Worm (Caenorhabditis elegans): Measurements from ENCODE around the gene clec-210.

Gene clec-210

ce11 chrV:3118167-3118566 is at the start of gene clec-210:
TSS of gene clec-210 (plus strand) at chrV:3118377.
- no peak for TF ChIP-seq flt-1 (GFP tag; IDR thresholded peaks at IDR 0.05)
- TF ChIP-seq scrt-1 (GFP tag; IDR thresholded peaks at IDR 0.05) = no peak
- no peak for TF ChIP-seq hmg-4 (GFP tag; optimal IDR thresholded peaks at IDR 0.05)
- TF ChIP-seq sea-1 (GFP tag; conservative IDR thresholded peaks at IDR 0.05) = no peak
- TF ChIP-seq hnd-1 (tag; optimal IDR thresholded peaks at IDR 0.05) = no peak
- TF ChIP-seq tbx-37 (GFP tag; conservative IDR thresholded peaks at IDR 0.05) = no peak
- no peak for TF ChIP-seq ceh-36 (tag; optimal IDR thresholded peaks at IDR 0.05)
- no peak for TF ChIP-seq ets-7 (tag; optimal IDR thresholded peaks at IDR 0.05)
- no peak for TF ChIP-seq ama-1 (optimal IDR thresholded peaks at IDR 0.05)

- no peak for TF ChIP-seq ceh-13 (GFP tag; optimal IDR thresholded peaks at IDR 0.05)
These were observed 49.1 kb upstream of the clec-210 start, which contains the start of gene str-40 for ce11 chrV:3069101-3069500. TSS of gene str-40 (minus strand) at chrV:3069201.

ce11 chrV:3071548-3071947 is 46.6 kb upstream of the clec-210 start, which contains the start of gene C50H11.13:
TSS of gene C50H11.13 (minus strand) at chrV:3071648.
- no peak for TF ChIP-seq scrt-1 (GFP tag; IDR thresholded peaks at IDR 0.05)
- no peak for TF ChIP-seq F13C5.2 (tag; optimal IDR thresholded peaks at IDR 0.05)
- TF ChIP-seq pes-1 (GFP tag; IDR thresholded peaks at IDR 0.05) = no peak
- TF ChIP-seq hnd-1 (tag; optimal IDR thresholded peaks at IDR 0.05) = no peak
- no peak for TF ChIP-seq ets-7 (tag; optimal IDR thresholded peaks at IDR 0.05)

ce11 chrV:3080792-3081191 is 37.4 kb upstream of the clec-210 start, which contains the start of gene srt-5:
TSS of gene srt-5 (minus strand) at chrV:3080892.
- TF ChIP-seq ets-7 (tag; optimal IDR thresholded peaks at IDR 0.05) = no peak
- no peak for TF ChIP-seq aly-1 (tag; optimal IDR thresholded peaks at IDR 0.05)
- no peak for TF ChIP-seq hmbx-1 (tag; optimal IDR thresholded peaks at IDR 0.05)
- no peak for TF ChIP-seq F13C5.2 (tag; optimal IDR thresholded peaks at IDR 0.05)
- no peak for TF ChIP-seq tbx-11 (GFP tag; IDR thresholded peaks at IDR 0.05)
- TF ChIP-seq ceh-13 (GFP tag; optimal IDR thresholded peaks at IDR 0.05) = no peak
- TF ChIP-seq flt-1 (GFP tag; IDR thresholded peaks at IDR 0.05) = no peak
- no peak for TF ChIP-seq sea-1 (GFP tag; conservative IDR thresholded peaks at IDR 0.05)
- TF ChIP-seq ama-1 (optimal IDR thresholded peaks at IDR 0.05) = no peak
- no peak for TF ChIP-seq hnd-1 (tag; optimal IDR thresholded peaks at IDR 0.05)
- no peak for TF ChIP-seq B0310.2 (tag; optimal IDR thresholded peaks at IDR 0.05)
- TF ChIP-seq hmg-4 (GFP tag; optimal IDR thresholded peaks at IDR 0.05) = no peak
- TF ChIP-seq tra-4 (tag; optimal IDR thresholded peaks at IDR 0.05) = no peak
- TF ChIP-seq pes-1 (GFP tag; IDR thresholded peaks at IDR 0.05) = no peak

ce11 chrV:3081471-3081870 is 36.7 kb upstream of the clec-210 start, which contains the start of gene srt-7:
TSS of gene srt-7 (plus strand) at chrV:3081771.
- TF ChIP-seq F13C5.2 (tag; optimal IDR thresholded peaks at IDR 0.05) (no peak), hmg-4 (GFP tag; optimal IDR thresholded peaks at IDR 0.05) (no peak), ama-1 (optimal IDR thresholded peaks at IDR 0.05) (no peak), sea-1 (GFP tag; conservative IDR thresholded peaks at IDR 0.05) (no peak)

- TF ChIP-seq B0310.2 (tag; optimal IDR thresholded peaks at IDR 0.05) (no peak), hnd-1 (tag; optimal IDR thresholded peaks at IDR 0.05) (no peak), flt-1 (GFP tag; IDR thresholded peaks at IDR 0.05) (no peak), aly-1 (tag; optimal IDR thresholded peaks at IDR 0.05) (no peak), pes-1 (GFP tag; IDR thresholded peaks at IDR 0.05) (no peak), ama-1 (optimal IDR thresholded peaks at IDR 0.05) (no peak), ceh-13 (GFP tag; optimal IDR thresholded peaks at IDR 0.05) (no peak), hmbx-1 (tag; optimal IDR thresholded peaks at IDR 0.05) (no peak), scrt-1 (GFP tag; IDR thresholded peaks at IDR 0.05) (no peak), tbx-11 (GFP tag; IDR thresholded peaks at IDR 0.05) (no peak), tra-4 (tag; optimal IDR thresholded peaks at IDR 0.05) (no peak), ets-7 (tag; optimal IDR thresholded peaks at IDR 0.05) (no peak), F13C5.2 (tag; optimal IDR thresholded peaks at IDR 0.05) (no peak), sea-1 (GFP tag; conservative IDR thresholded peaks at IDR 0.05) (no peak), tbx-37 (GFP tag; conservative IDR thresholded peaks at IDR 0.05) (no peak), ceh-36 (tag; optimal IDR thresholded peaks at IDR 0.05) (no peak), hmg-4 (GFP tag; optimal IDR thresholded peaks at IDR 0.05) (no peak)
These were observed 31.9 kb upstream of the clec-210 start, which contains the start of gene srt-8 for ce11 chrV:3086260-3086659. TSS of gene srt-8 (plus strand) at chrV:3086560.

ce11 chrV:3088768-3089167 is 29.4 kb upstream of the clec-210 start, which contains the start of gene acs-21:
TSS of gene acs-21 (plus strand) at chrV:3089068.
- no peak for TF ChIP-seq ama-1 (optimal IDR thresholded peaks at IDR 0.05)
- TF ChIP-seq ceh-13 (GFP tag; optimal IDR thresholded peaks at IDR 0.05) = no peak
- TF ChIP-seq pes-1 (GFP tag; IDR thresholded peaks at IDR 0.05) = no peak
- no peak for TF ChIP-seq hmg-4 (GFP tag; optimal IDR thresholded peaks at IDR 0.05)
- no peak for TF ChIP-seq aly-1 (tag; optimal IDR thresholded peaks at IDR 0.05)
- no peak for TF ChIP-seq flt-1 (GFP tag; IDR thresholded peaks at IDR 0.05)
- TF ChIP-seq tbx-11 (GFP tag; IDR thresholded peaks at IDR 0.05) = no peak
- no peak for TF ChIP-seq scrt-1 (GFP tag; IDR thresholded peaks at IDR 0.05)
- no peak for TF ChIP-seq tbx-37 (GFP tag; conservative IDR thresholded peaks at IDR 0.05)
- TF ChIP-seq sea-1 (GFP tag; conservative IDR thresholded peaks at IDR 0.05) = no peak
- no peak for TF ChIP-seq hmbx-1 (tag; optimal IDR thresholded peaks at IDR 0.05)
- no peak for TF ChIP-seq B0310.2 (tag; optimal IDR thresholded peaks at IDR 0.05)
- no peak for TF ChIP-seq tra-4 (tag; optimal IDR thresholded peaks at IDR 0.05)
- no peak for TF ChIP-seq ceh-36 (tag; optimal IDR thresholded peaks at IDR 0.05)
- TF ChIP-seq ets-7 (tag; optimal IDR thresholded peaks at IDR 0.05) = no peak
- TF ChIP-seq hnd-1 (tag; optimal IDR thresholded peaks at IDR 0.05) = no peak
- TF ChIP-seq F13C5.2 (tag; optimal IDR thresholded peaks at IDR 0.05) = no peak

ce11 chrV:3094351-3094750 is 23.8 kb upstream of the clec-210 start, which contains the start of gene cyp-33C9:
TSS of gene cyp-33C9 (minus strand) at chrV:3094561.
- TF ChIP-seq ceh-13 (GFP tag; optimal IDR thresholded peaks at IDR 0.05) = no peak
- no peak for TF ChIP-seq F13C5.2 (tag; optimal IDR thresholded peaks at IDR 0.05)
- TF ChIP-seq tbx-37 (GFP tag; conservative IDR thresholded peaks at IDR 0.05) = no peak
- TF ChIP-seq ets-7 (tag; optimal IDR thresholded peaks at IDR 0.05) = no peak
